Fruit fly (Drosophila melanogaster) S2 (cell line): ENCODE results near the gene Pbp95.

Source experiments
- CG8478 ChIP-seq: fragments of >200 bp; optimal IDR thresholded peaks from 2 replicates; lab custom pipeline; 2018
- CTCF ChIP-seq, 2 experiments: fragments of >200 bp; optimal IDR thresholded peaks; 2 replicates each; lab custom pipeline; 2018

DNA sequence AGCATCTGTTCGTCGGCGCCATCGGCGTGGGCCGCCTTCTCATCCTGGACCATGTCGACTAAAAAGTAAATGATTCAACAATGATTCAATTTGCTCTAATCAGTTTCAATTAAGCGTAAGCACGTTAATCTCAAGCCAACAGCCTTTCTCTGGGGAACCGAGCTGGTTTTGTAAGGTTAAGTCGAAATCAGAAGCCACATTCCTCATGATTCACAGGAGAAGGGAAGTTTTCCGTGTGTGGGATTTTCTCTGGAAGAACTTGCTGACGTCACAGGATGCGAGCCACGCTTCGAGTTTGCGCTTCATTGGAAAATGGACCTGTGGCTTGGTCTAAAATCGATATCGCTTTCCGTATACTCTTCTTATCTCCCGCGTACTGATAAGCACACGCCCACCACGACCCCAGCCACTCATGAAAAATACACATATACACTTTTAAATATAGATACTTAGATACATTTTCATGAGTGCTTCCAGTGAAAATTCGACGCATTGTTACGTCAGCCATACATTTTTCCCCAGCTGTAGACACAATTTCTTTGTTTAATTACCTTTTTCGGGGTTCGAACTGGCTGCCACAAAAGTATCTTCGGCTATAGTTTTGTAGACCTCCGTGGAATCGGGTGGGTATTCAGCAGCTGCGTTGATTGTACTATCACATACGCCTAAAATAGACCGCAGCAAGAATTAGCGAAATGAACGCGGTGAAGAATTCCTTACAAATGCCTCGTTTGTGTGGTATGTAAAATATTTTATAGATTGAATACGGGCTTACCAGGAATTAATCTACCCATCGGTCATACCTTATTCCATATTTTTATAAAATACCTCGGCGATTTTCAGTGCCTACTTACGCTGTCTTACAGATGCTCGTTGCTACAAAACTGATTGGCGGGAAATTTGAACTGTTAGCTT lies 36.3 kb upstream of the Pbp95 start:
- TF ChIP-seq CTCF (optimal IDR thresholded peaks at IDR 0.05; lab: Kevin White, UChicago): peak in 1 of 2 experiments; percentile 50
- no peak for TF ChIP-seq CG8478
